Fruit fly (Drosophila melanogaster): ENCODE results near the gene hyx.
A peak's percentile ranks its signal among the peaks of the same experiment; 100 is the strongest.

hyx gene

dm6 chr3R:9046954-9047353 is 8.4 kb downstream of the hyx start:
- TF ChIP-seq dsf (GFP tag; optimal IDR thresholded peaks at IDR 0.05; ENCODE audit: borderline replicate concordance) = no peak
- no peak for TF ChIP-seq pan (optimal IDR thresholded peaks at IDR 0.05)
- TF ChIP-seq fru (GFP tag; optimal IDR thresholded peaks at IDR 0.05) = no peak
- TF ChIP-seq brk (GFP tag; optimal IDR thresholded peaks at IDR 0.05) = no peak
- no peak for TF ChIP-seq sv (GFP tag; optimal IDR thresholded peaks at IDR 0.05)

dm6 chr3R:9047561-9048465 is 9.3 kb downstream of the hyx start, which contains the start of gene Rel:
TSS of gene Rel (minus strand) at chr3R:9047977.
- TF ChIP-seq OdsH (GFP tag; optimal IDR thresholded peaks at IDR 0.05) = peak; percentile 59
- peak; percentile 58 for TF ChIP-seq Hnf4 (GFP tag; optimal IDR thresholded peaks at IDR 0.05)
- TF ChIP-seq brk (GFP tag; optimal IDR thresholded peaks at IDR 0.05) = peak; percentile 43
- peak; percentile 50 for TF ChIP-seq fru (GFP tag; optimal IDR thresholded peaks at IDR 0.05)
- peak; percentile 14 to 71 for TF ChIP-seq dl (GFP tag; optimal IDR thresholded peaks at IDR 0.05; ENCODE audit: insufficient read depth in 1 of 2, partially characterized antibody in 2 of 2)
- peak; percentile 75 for TF ChIP-seq Dif (GFP tag; optimal IDR thresholded peaks at IDR 0.05; ENCODE audit: partially characterized antibody)
- TF ChIP-seq rgr (GFP tag; optimal IDR thresholded peaks at IDR 0.05) = peak; percentile 52
- no peak for TF ChIP-seq Myc (optimal IDR thresholded peaks at IDR 0.05)
- TF ChIP-seq Vsx2 (GFP tag; optimal IDR thresholded peaks at IDR 0.05; ENCODE audit: partially characterized antibody) = no peak
- TF ChIP-seq br (GFP tag; optimal IDR thresholded peaks at IDR 0.05) = peak; percentile 56
- TF ChIP-seq sage (GFP tag; optimal IDR thresholded peaks at IDR 0.05) = no peak
- TF ChIP-seq Abd-B (GFP tag; optimal IDR thresholded peaks at IDR 0.05) = no peak
- peak; percentile 4 for TF ChIP-seq ey (GFP tag; optimal IDR thresholded peaks at IDR 0.05)
- TF ChIP-seq h (GFP tag; optimal IDR thresholded peaks at IDR 0.05) = peak; percentile 80
- TF ChIP-seq foxo (GFP tag; optimal IDR thresholded peaks at IDR 0.05) = peak; percentile 10 to 62
- TF ChIP-seq woc (GFP tag; optimal IDR thresholded peaks at IDR 0.05) = peak; percentile 54
- TF ChIP-seq HLH106 (tag; optimal IDR thresholded peaks at IDR 0.05) = peak; percentile 86
- TF ChIP-seq Dfd (GFP tag; optimal IDR thresholded peaks at IDR 0.05) = no peak
- TF ChIP-seq sv (GFP tag; optimal IDR thresholded peaks at IDR 0.05) = peak; percentile 48
- peak; percentile 77 for TF ChIP-seq Sp1 (GFP tag; optimal IDR thresholded peaks at IDR 0.05)
- peak; percentile 58 for TF ChIP-seq dmrt93B (GFP tag; optimal IDR thresholded peaks at IDR 0.05)
- no peak for TF ChIP-seq GATAd (GFP tag; optimal IDR thresholded peaks at IDR 0.05)
- TF ChIP-seq Hr83 (GFP tag; optimal IDR thresholded peaks at IDR 0.05; ENCODE audit: poor library complexity, severe bottlenecking) = peak; percentile 27
- TF ChIP-seq Mio (GFP tag; optimal IDR thresholded peaks at IDR 0.05) = no peak
- TF ChIP-seq Jra (GFP tag; optimal IDR thresholded peaks at IDR 0.05) = peak; percentile 91
- no peak for TF ChIP-seq Rel (GFP tag; optimal IDR thresholded peaks at IDR 0.05)
- TF ChIP-seq Rel (tag; optimal IDR thresholded peaks at IDR 0.05) = no peak
- TF ChIP-seq CG9705 (GFP tag; optimal IDR thresholded peaks at IDR 0.05) = peak; percentile 48
- peak; percentile 66 for TF ChIP-seq psq (GFP tag; optimal IDR thresholded peaks at IDR 0.05)

dm6 chr3R:9048466-9049072 is 10.0 kb downstream of the hyx start, which contains the start of gene Mst85C:
TSS of gene Mst85C (plus strand) at chr3R:9048645.
- TF ChIP-seq Myc (optimal IDR thresholded peaks at IDR 0.05) = peak; percentile 6
- no peak for TF ChIP-seq Jra (GFP tag; optimal IDR thresholded peaks at IDR 0.05)
- TF ChIP-seq woc (GFP tag; optimal IDR thresholded peaks at IDR 0.05) = peak; percentile 14

- TF ChIP-seq brk (GFP tag; optimal IDR thresholded peaks at IDR 0.05) = peak; percentile 22
- TF ChIP-seq rgr (GFP tag; optimal IDR thresholded peaks at IDR 0.05) = peak; percentile 5
- peak; percentile 61 for TF ChIP-seq woc (GFP tag; optimal IDR thresholded peaks at IDR 0.05)
- TF ChIP-seq OdsH (GFP tag; optimal IDR thresholded peaks at IDR 0.05) = peak; percentile 33
- TF ChIP-seq sage (GFP tag; optimal IDR thresholded peaks at IDR 0.05) = no peak
- TF ChIP-seq CG9705 (GFP tag; optimal IDR thresholded peaks at IDR 0.05) = no peak
Measured at dm6 chr3R:9049091-9049981, 10.8 kb downstream of the hyx start.

Measured in whole organism, wandering third instar larva.